Worm (Caenorhabditis elegans) whole organism, L1 larva: Measurements from ENCODE around the gene M199.2.

Source experiments
- ceh-82 ChIP-seq, 3 experiments: fragments of 150-350 bp in 1 of 3; sonication (generic microtip) in 2 of 3; optimal IDR thresholded peaks; 2 replicates each; lab custom pipeline; 2014 to 2017; ENCODE audit warnings: missing biosample characterization in 3 of 3, missing genetic modification characterization in 3 of 3
- ceh-88 ChIP-seq: fragments of 200-800 bp; sonication (Bioruptor generic); IDR thresholded peaks from 2 replicates; pipeline ENCODE4 v1.3.6; 2022; ENCODE audit warnings: missing genetic modification characterization, missing compliant biosample characterization
- mdl-1 ChIP-seq, 2 experiments: fragments of 150-350 bp; optimal IDR thresholded peaks; 2 replicates each; lab custom pipeline; 2014 to 2017; ENCODE audit warnings: missing biosample characterization in 2 of 2, missing genetic modification characterization in 2 of 2, inconsistent platforms in 1 of 2
- pqm-1 ChIP-seq: sonication (generic microtip); optimal IDR thresholded peaks from 3 replicates; lab custom pipeline; 2017; ENCODE audit warnings: missing biosample characterization, missing genetic modification characterization
- rnt-1 ChIP-seq: sonication (generic microtip); optimal IDR thresholded peaks from 2 replicates; lab custom pipeline; 2016; ENCODE audit warnings: mild to moderate bottlenecking, missing genetic modification characterization, moderate library complexity, missing compliant biosample characterization
- sup-37 ChIP-seq: fragments of 200-800 bp; sonication (Bioruptor generic); optimal IDR thresholded peaks from 2 replicates; lab custom pipeline; 2018; ENCODE audit warnings: mild to moderate bottlenecking, missing genetic modification characterization, missing compliant biosample characterization

- TF ChIP-seq ceh-88 (no peak), ceh-82 (tag; optimal IDR thresholded peaks at IDR 0.05; lab: Kevin White, UChicago) (no peak), pqm-1 (no peak), mdl-1 (tag; optimal IDR thresholded peaks at IDR 0.05; lab: Kevin White, UChicago) (no peak), sup-37 (GFP tag; lab: Kevin White, UChicago) (no peak), rnt-1 (tag; lab: Kevin White, UChicago) (no peak)
Observed at ce11 chrIV:15065653-15066052, 42.9 kb upstream of the M199.2 start, which contains the start of gene Y41E3.18.
